Worm (Caenorhabditis elegans) whole organism, L1 larva: ENCODE measurements around the gene fbxa-133.
A peak's percentile ranks its signal among the peaks of the same experiment; 100 is the strongest.

ENCODE experiments used
- C04F5.9 ChIP-seq: sonication (generic microtip); optimal IDR thresholded peaks from 2 replicates; lab custom pipeline; 2016; ENCODE audit warnings: missing genetic modification characterization, missing compliant biosample characterization
- C16A3.4 ChIP-seq: fragments of 150-350 bp; optimal IDR thresholded peaks from 2 replicates; lab custom pipeline; 2014; ENCODE audit warnings: missing biosample characterization, missing genetic modification characterization
- C34B4.2 ChIP-seq: sonication (generic microtip); optimal IDR thresholded peaks from 2 replicates; lab custom pipeline; 2017; ENCODE audit warnings: mild to moderate bottlenecking, missing genetic modification characterization, missing compliant biosample characterization
- Y116A8C.19 ChIP-seq: sonication (generic microtip); optimal IDR thresholded peaks from 2 replicates; lab custom pipeline; 2016; ENCODE audit warnings: missing compliant biosample characterization, missing genetic modification characterization, borderline replicate concordance
- aha-1 ChIP-seq: fragments of 150-350 bp; optimal IDR thresholded peaks from 2 replicates; lab custom pipeline; 2014; ENCODE audit warnings: missing biosample characterization, missing genetic modification characterization
- ama-1 ChIP-seq: fragments of 150-350 bp; optimal IDR thresholded peaks from 2 replicates; lab custom pipeline; 2014
- dpl-1 ChIP-seq, 3 experiments: fragments of 150-350 bp in 2 of 3; sonication (generic microtip) in 1 of 3; optimal IDR thresholded peaks; 2 replicates each; lab custom pipeline; 2014 to 2017; ENCODE audit warnings: missing biosample characterization in 3 of 3, missing genetic modification characterization in 3 of 3, missing genetic modification reagents in 3 of 3
- efl-1 ChIP-seq, 4 experiments: fragments of 150-350 bp; optimal IDR thresholded peaks in 3 of 4; peaks in 1 of 4; 1 replicate in 1 of 4; 2 replicates in 3 of 4; lab custom pipeline; 2014; ENCODE audit warnings: missing biosample characterization in 2 of 4, missing genetic modification characterization in 2 of 4, missing genetic modification reagents in 2 of 4
- egl-27 ChIP-seq, 2 experiments: fragments of 150-350 bp in 1 of 2; sonication (generic microtip); optimal IDR thresholded peaks; 3 replicates each; lab custom pipeline; 2017 to 2018; ENCODE audit warnings: missing biosample characterization in 2 of 2, missing genetic modification characterization in 2 of 2, missing genetic modification reagents in 2 of 2
- elt-2 ChIP-seq: sonication (generic microtip); optimal IDR thresholded peaks from 2 replicates; lab custom pipeline; 2016; ENCODE audit warnings: missing genetic modification characterization, mild to moderate bottlenecking, inconsistent platforms, missing compliant biosample characterization, missing genetic modification reagents
- fkh-4 ChIP-seq: sonication (generic microtip); optimal IDR thresholded peaks from 2 replicates; lab custom pipeline; 2016; ENCODE audit warnings: missing compliant biosample characterization, missing genetic modification characterization, borderline replicate concordance
- fos-1 ChIP-seq: fragments of 150-350 bp; optimal IDR thresholded peaks from 2 replicates; lab custom pipeline; 2014; ENCODE audit warnings: missing biosample characterization, missing genetic modification characterization
- hlh-17 ChIP-seq: fragments of 200-800 bp; sonication (Bioruptor generic); optimal IDR thresholded peaks from 2 replicates; lab custom pipeline; 2018; ENCODE audit warnings: missing genetic modification characterization, mild to moderate bottlenecking, missing compliant biosample characterization, moderate library complexity, borderline replicate concordance
- hpl-2 ChIP-seq: fragments of 150-350 bp; optimal IDR thresholded peaks from 2 replicates; lab custom pipeline; 2014; ENCODE audit warnings: missing biosample characterization, missing genetic modification reagents, missing genetic modification characterization
- lin-15B ChIP-seq: fragments of 150-350 bp; sonication (generic microtip); optimal IDR thresholded peaks from 3 replicates; lab custom pipeline; 2014; ENCODE audit warnings: missing biosample characterization, missing genetic modification characterization
- lin-39 ChIP-seq: fragments of 150-350 bp; optimal IDR thresholded peaks from 2 replicates; lab custom pipeline; 2014; ENCODE audit warnings: missing biosample characterization, missing genetic modification reagents, missing genetic modification characterization
- lsy-2 ChIP-seq, 2 experiments: fragments of 150-350 bp; optimal IDR thresholded peaks; 2 replicates each; lab custom pipeline; 2014; ENCODE audit warnings: missing biosample characterization in 2 of 2, missing genetic modification characterization in 2 of 2
- mab-9 ChIP-seq: fragments of 200-800 bp; sonication (Bioruptor generic); IDR thresholded peaks from 2 replicates; pipeline ENCODE4 v1.3.6; 2022; ENCODE audit warnings: missing genetic modification reagents, missing genetic modification characterization, missing compliant biosample characterization
- mdl-1 ChIP-seq, 2 experiments: fragments of 150-350 bp; optimal IDR thresholded peaks; 2 replicates each; lab custom pipeline; 2014 to 2017; ENCODE audit warnings: missing biosample characterization in 2 of 2, missing genetic modification characterization in 2 of 2, inconsistent platforms in 1 of 2
- mef-2 ChIP-seq: fragments of 150-350 bp; optimal IDR thresholded peaks from 2 replicates; lab custom pipeline; 2014; ENCODE audit warnings: missing biosample characterization, missing genetic modification characterization
- mep-1 ChIP-seq: fragments of 150-350 bp; optimal IDR thresholded peaks from 2 replicates; lab custom pipeline; 2014; ENCODE audit warnings: missing biosample characterization, missing genetic modification characterization
- nhr-11 ChIP-seq: fragments of 150-350 bp; optimal IDR thresholded peaks from 2 replicates; lab custom pipeline; 2014; ENCODE audit warnings: missing biosample characterization, missing genetic modification characterization
- nhr-19 ChIP-seq: fragments of 200-800 bp; sonication (Bioruptor generic); conservative IDR thresholded peaks from 2 replicates; pipeline ENCODE4 v1.3.6; 2022; ENCODE audit warnings: missing genetic modification characterization, missing compliant biosample characterization
- nhr-20 ChIP-seq: sonication (generic microtip); optimal IDR thresholded peaks from 2 replicates; lab custom pipeline; 2016; ENCODE audit warnings: mild to moderate bottlenecking, missing genetic modification characterization, missing compliant biosample characterization
- nhr-237 ChIP-seq: fragments of 150-350 bp; optimal IDR thresholded peaks from 2 replicates; lab custom pipeline; 2014; ENCODE audit warnings: missing biosample characterization, missing genetic modification characterization
- nhr-28 ChIP-seq: fragments of 150-350 bp; optimal IDR thresholded peaks from 2 replicates; lab custom pipeline; 2014; ENCODE audit warnings: missing biosample characterization, missing genetic modification characterization
- nhr-47 ChIP-seq: sonication (generic microtip); optimal IDR thresholded peaks from 2 replicates; lab custom pipeline; 2016; ENCODE audit warnings: mild to moderate bottlenecking, missing genetic modification characterization, moderate library complexity, missing compliant biosample characterization
- nhr-76 ChIP-seq: sonication (generic microtip); optimal IDR thresholded peaks from 2 replicates; lab custom pipeline; 2017; ENCODE audit warnings: missing biosample characterization, missing genetic modification characterization
- nhr-77 ChIP-seq: fragments of 150-350 bp; optimal IDR thresholded peaks from 2 replicates; lab custom pipeline; 2014; ENCODE audit warnings: missing biosample characterization, missing genetic modification characterization
- nhr-84 ChIP-seq: sonication (generic microtip); optimal IDR thresholded peaks from 2 replicates; lab custom pipeline; 2017; ENCODE audit warnings: missing biosample characterization, missing genetic modification characterization
- pag-3 ChIP-seq: sonication (generic microtip); optimal IDR thresholded peaks from 2 replicates; lab custom pipeline; 2017; ENCODE audit warnings: missing genetic modification characterization, mild to moderate bottlenecking, missing compliant biosample characterization, antibody characterized with exemption, borderline replicate concordance; ENCODE audit not compliant: insufficient read depth
- pax-3 ChIP-seq: fragments of 200-800 bp; sonication (Bioruptor generic); optimal IDR thresholded peaks from 2 replicates; lab custom pipeline; 2018; ENCODE audit warnings: mild to moderate bottlenecking, missing genetic modification characterization, moderate library complexity, missing compliant biosample characterization
- skn-1 ChIP-seq: fragments of 150-350 bp; optimal IDR thresholded peaks from 2 replicates; lab custom pipeline; 2014; ENCODE audit warnings: missing biosample characterization, missing genetic modification characterization
- snpc-4 ChIP-seq: fragments of 150-350 bp; optimal IDR thresholded peaks from 2 replicates; lab custom pipeline; 2014; ENCODE audit warnings: missing biosample characterization, missing genetic modification characterization
- snu-23 ChIP-seq: sonication (generic microtip); optimal IDR thresholded peaks from 2 replicates; lab custom pipeline; 2016; ENCODE audit warnings: missing genetic modification characterization, missing compliant biosample characterization
- sox-4 ChIP-seq: sonication (generic microtip); optimal IDR thresholded peaks from 2 replicates; lab custom pipeline; 2016; ENCODE audit warnings: missing genetic modification characterization, missing compliant biosample characterization
- tbx-2 ChIP-seq: sonication (generic microtip); optimal IDR thresholded peaks from 2 replicates; lab custom pipeline; 2016; ENCODE audit warnings: missing genetic modification characterization, missing compliant biosample characterization
- tlp-1 ChIP-seq: fragments of 150-350 bp; optimal IDR thresholded peaks from 2 replicates; lab custom pipeline; 2014; ENCODE audit warnings: missing biosample characterization, missing genetic modification characterization
- unc-130 ChIP-seq: fragments of 150-350 bp; optimal IDR thresholded peaks from 2 replicates; lab custom pipeline; 2017; ENCODE audit warnings: missing biosample characterization, missing genetic modification characterization, inconsistent platforms
- xbp-1 ChIP-seq: sonication (generic microtip); optimal IDR thresholded peaks from 2 replicates; lab custom pipeline; 2016; ENCODE audit warnings: missing genetic modification characterization, missing compliant biosample characterization
- ztf-11 ChIP-seq, 2 experiments: sonication (generic microtip); optimal IDR thresholded peaks; 2 replicates each; lab custom pipeline; 2016 to 2017; ENCODE audit warnings: missing genetic modification characterization in 2 of 2, missing biosample characterization in 1 of 2, missing compliant biosample characterization in 1 of 2

fbxa-133 gene

ce11 chrV:17552759-17553158 is 31.8 kb upstream of the fbxa-133 start, which contains the start of gene C38D9.8:
Gene C38D9.8 (minus strand): TSS chrV:17552859.
- no peak for TF ChIP-seq snpc-4 (tag; lab: Kevin White, UChicago)
- TF ChIP-seq elt-2 (tag; lab: Kevin White, UChicago): no peak
- no peak for TF ChIP-seq lsy-2 (tag; optimal IDR thresholded peaks at IDR 0.05; lab: Kevin White, UChicago)
- no peak for TF ChIP-seq nhr-47 (tag; lab: Kevin White, UChicago)
- TF ChIP-seq dpl-1 (GFP tag; optimal IDR thresholded peaks at IDR 0.05; lab: Kevin White, UChicago): no peak
- no peak for TF ChIP-seq mef-2
- no peak for TF ChIP-seq lin-15B (tag; lab: Kevin White, UChicago)
- TF ChIP-seq nhr-19 (GFP tag; lab: Robert Waterston, UW): no peak
- no peak for TF ChIP-seq unc-130 (tag; lab: Kevin White, UChicago)

ce11 chrV:17558377-17558776 is 26.2 kb upstream of the fbxa-133 start, which contains the start of gene fbxa-174:
Gene fbxa-174 (minus strand): TSS chrV:17558477.
- TF ChIP-seq mep-1 (tag; lab: Kevin White, UChicago) (no peak), tlp-1 (tag; lab: Kevin White, UChicago) (no peak), fkh-4 (tag; lab: Kevin White, UChicago) (no peak), nhr-84 (tag; lab: Kevin White, UChicago) (no peak), C04F5.9 (tag; lab: Kevin White, UChicago) (no peak), nhr-77 (tag; lab: Kevin White, UChicago) (no peak), snu-23 (no peak), C16A3.4 (no peak), hpl-2 (GFP tag; lab: Kevin White, UChicago) (no peak), tbx-2 (tag; lab: Kevin White, UChicago) (no peak), lin-39 (tag; lab: Kevin White, UChicago) (no peak), ama-1 (no peak), aha-1 (tag; lab: Kevin White, UChicago) (no peak), mdl-1 (tag; optimal IDR thresholded peaks at IDR 0.05; lab: Kevin White, UChicago) (no peak), pag-3 (tag; lab: Kevin White, UChicago) (no peak), nhr-20 (tag; lab: Kevin White, UChicago) (no peak)

DNA sequence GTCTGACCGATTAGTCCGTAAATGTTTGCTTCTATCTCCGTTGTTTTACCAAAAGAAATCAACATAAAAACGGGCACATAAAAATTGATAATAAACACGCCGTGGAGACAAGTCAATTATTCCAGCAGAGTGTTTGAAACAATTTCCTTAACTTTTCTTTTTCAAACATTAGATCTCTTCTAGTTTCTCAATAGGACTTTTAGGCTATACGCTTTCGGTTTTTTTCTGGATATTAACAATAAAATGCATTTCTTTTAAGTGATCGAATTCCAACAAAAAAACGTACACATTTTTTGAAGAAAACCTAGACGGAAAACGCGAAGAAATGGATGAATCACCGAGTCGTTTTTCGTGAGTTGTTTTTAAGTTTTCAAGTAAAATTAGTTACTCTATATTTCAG is 25.6 kb upstream of the fbxa-133 start, which contains the start of gene fbxa-172:
Gene fbxa-172 (plus strand): TSS at position 301 of the 400 bp plus-strand sequence.
- no peak for TF ChIP-seq xbp-1 (tag; lab: Kevin White, UChicago)
- no peak for TF ChIP-seq nhr-11 (tag; lab: Kevin White, UChicago)

DNA sequence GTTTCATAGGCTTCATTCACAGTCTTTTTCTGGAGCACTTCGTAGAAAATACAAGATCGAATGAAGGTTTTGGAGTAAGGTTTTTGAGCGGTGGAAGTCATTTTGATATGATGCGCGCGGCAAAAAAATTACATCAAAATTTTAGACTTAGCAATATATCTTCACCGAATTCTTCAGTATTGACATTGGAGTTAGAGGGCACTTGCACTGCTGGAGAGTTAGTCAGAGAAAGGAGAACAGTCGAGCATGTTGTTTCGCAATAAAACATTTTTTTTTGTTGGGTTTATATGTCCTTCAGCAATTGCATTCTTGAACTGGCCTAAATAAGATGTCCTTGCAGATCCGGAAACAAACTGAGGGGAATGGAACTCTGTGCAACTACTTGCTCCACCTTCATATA is 18.7 kb upstream of the fbxa-133 start, which contains the start of gene fbxa-171:
Gene fbxa-171 (minus strand): TSS at position 101 of the 400 bp plus-strand sequence.
- TF ChIP-seq nhr-76 (tag; lab: Kevin White, UChicago): no peak
- TF ChIP-seq efl-1 (optimal IDR thresholded peaks at IDR 0.05; lab: Kevin White, UChicago): no peak
- peak in 1 of 2 experiments; percentile 7 for TF ChIP-seq efl-1 (GFP tag; optimal IDR thresholded peaks at IDR 0.05 in 1 of 2; lab: Kevin White, UChicago)

DNA sequence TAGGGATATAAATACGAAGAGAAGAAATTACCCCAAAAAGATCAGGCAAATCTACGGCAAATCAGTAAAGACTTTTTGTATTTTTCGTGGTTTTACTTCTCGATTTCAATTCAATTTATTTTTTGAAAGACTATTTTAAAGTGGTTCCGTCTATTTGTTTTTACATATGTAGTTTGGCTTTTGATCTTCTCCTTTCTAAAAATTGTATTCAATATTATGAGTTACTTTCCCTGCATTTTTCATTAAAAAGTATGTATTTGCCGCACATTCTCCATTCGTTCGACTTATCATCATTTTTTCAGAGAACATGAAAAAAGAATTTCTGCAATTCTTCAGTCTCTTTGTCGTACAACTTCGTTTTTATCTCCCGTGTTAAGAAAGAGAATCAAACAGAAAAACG is 17.7 kb upstream of the fbxa-133 start, which contains the start of gene C38D9.2:
Gene C38D9.2 (plus strand): TSS at position 301 of the 400 bp plus-strand sequence.
- no peak for TF ChIP-seq ama-1
- no peak for TF ChIP-seq xbp-1 (tag; lab: Kevin White, UChicago)
- no peak for TF ChIP-seq fos-1 (tag; lab: Kevin White, UChicago)
- TF ChIP-seq aha-1 (tag; lab: Kevin White, UChicago): no peak
- TF ChIP-seq ztf-11 (tag; optimal IDR thresholded peaks at IDR 0.05; lab: Kevin White, UChicago): no peak
- no peak for TF ChIP-seq nhr-28 (tag; lab: Kevin White, UChicago)
- TF ChIP-seq snpc-4 (tag; lab: Kevin White, UChicago): no peak
- no peak for TF ChIP-seq egl-27 (tag; optimal IDR thresholded peaks at IDR 0.05; lab: Kevin White, UChicago)
- TF ChIP-seq Y116A8C.19: no peak
- TF ChIP-seq skn-1 (tag; lab: Kevin White, UChicago): no peak
- TF ChIP-seq pax-3 (tag; lab: Kevin White, UChicago): no peak
- no peak for TF ChIP-seq mab-9 (GFP tag; lab: Robert Waterston, UW)
- no peak for TF ChIP-seq hlh-17 (GFP tag; lab: Kevin White, UChicago)
- TF ChIP-seq sox-4 (tag; lab: Kevin White, UChicago): no peak
- TF ChIP-seq C34B4.2 (tag; lab: Kevin White, UChicago): no peak
- no peak for TF ChIP-seq nhr-237 (tag; lab: Kevin White, UChicago)
- TF ChIP-seq, all 84 proteins: peak for 0
